Worm (Caenorhabditis elegans) whole organism, L1 larva: ENCODE results near the gene Y62F5A.10.
A peak's percentile ranks its signal among the peaks of the same experiment; 100 is the strongest.

Experiments
- F16B12.6 ChIP-seq: fragments of 150-350 bp; optimal IDR thresholded peaks from 2 replicates; lab custom pipeline; 2014; ENCODE audit warnings: missing biosample characterization, missing genetic modification characterization
- alr-1 ChIP-seq: fragments of 200-800 bp; sonication (Bioruptor generic); optimal IDR thresholded peaks from 2 replicates; lab custom pipeline; 2018; ENCODE audit warnings: borderline replicate concordance, mild to moderate bottlenecking, missing genetic modification characterization, missing compliant biosample characterization
- aly-2 ChIP-seq: fragments of 150-350 bp; optimal IDR thresholded peaks from 2 replicates; lab custom pipeline; 2014; ENCODE audit warnings: missing biosample characterization, missing genetic modification characterization
- blmp-1 ChIP-seq: fragments of 150-350 bp; optimal IDR thresholded peaks from 2 replicates; lab custom pipeline; 2014; ENCODE audit warnings: missing biosample characterization, missing genetic modification characterization
- ceh-82 ChIP-seq, 3 experiments: fragments of 150-350 bp in 1 of 3; sonication (generic microtip) in 2 of 3; optimal IDR thresholded peaks; 2 replicates each; lab custom pipeline; 2014 to 2017; ENCODE audit warnings: missing biosample characterization in 3 of 3, missing genetic modification characterization in 3 of 3
- ces-1 ChIP-seq: fragments of 150-350 bp; optimal IDR thresholded peaks from 2 replicates; lab custom pipeline; 2014; ENCODE audit warnings: missing biosample characterization, missing genetic modification reagents, missing genetic modification characterization
- efl-1 ChIP-seq, 4 experiments: fragments of 150-350 bp; optimal IDR thresholded peaks in 3 of 4; peaks in 1 of 4; 1 replicate in 1 of 4; 2 replicates in 3 of 4; lab custom pipeline; 2014; ENCODE audit warnings: missing biosample characterization in 2 of 4, missing genetic modification characterization in 2 of 4, missing genetic modification reagents in 2 of 4
- egl-13 ChIP-seq: sonication (generic microtip); optimal IDR thresholded peaks from 2 replicates; lab custom pipeline; 2016; ENCODE audit warnings: missing genotype, missing genetic modification reagents, missing genetic modification characterization, missing compliant biosample characterization
- elt-2 ChIP-seq: sonication (generic microtip); optimal IDR thresholded peaks from 2 replicates; lab custom pipeline; 2016; ENCODE audit warnings: missing genetic modification characterization, mild to moderate bottlenecking, inconsistent platforms, missing compliant biosample characterization, missing genetic modification reagents
- elt-3 ChIP-seq, 6 experiments: fragments of 150-350 bp in 1 of 6; sonication (generic microtip); optimal IDR thresholded peaks; 2 replicates each; lab custom pipeline; 2017 to 2018; ENCODE audit warnings: missing biosample characterization in 6 of 6, missing genetic modification characterization in 6 of 6, inconsistent platforms in 1 of 6
- fkh-10 ChIP-seq: sonication (generic microtip); optimal IDR thresholded peaks from 2 replicates; lab custom pipeline; 2017; ENCODE audit warnings: missing biosample characterization, missing genetic modification reagents, missing genetic modification characterization
- fkh-4 ChIP-seq: sonication (generic microtip); optimal IDR thresholded peaks from 2 replicates; lab custom pipeline; 2016; ENCODE audit warnings: missing compliant biosample characterization, missing genetic modification characterization, borderline replicate concordance
- grh-1 ChIP-seq: fragments of 200-800 bp; sonication (Bioruptor generic); IDR thresholded peaks from 2 replicates; pipeline ENCODE4 v1.3.6; 2022; ENCODE audit warnings: missing genetic modification reagents, missing genetic modification characterization, missing compliant biosample characterization
- jun-1 ChIP-seq: fragments of 150-350 bp; optimal IDR thresholded peaks from 2 replicates; lab custom pipeline; 2014; ENCODE audit warnings: missing biosample characterization, missing genetic modification reagents, missing genetic modification characterization
- lin-14 ChIP-seq: fragments of 200-800 bp; sonication (Bioruptor generic); optimal IDR thresholded peaks from 2 replicates; lab custom pipeline; 2018; ENCODE audit warnings: mild to moderate bottlenecking, missing genetic modification characterization, moderate library complexity, missing compliant biosample characterization
- lin-35 ChIP-seq, 2 experiments: fragments of 150-350 bp; optimal IDR thresholded peaks; 2 replicates each; lab custom pipeline; 2014; ENCODE audit warnings: missing biosample characterization in 2 of 2, missing genetic modification characterization in 2 of 2, missing genetic modification reagents in 2 of 2
- lin-39 ChIP-seq: fragments of 150-350 bp; optimal IDR thresholded peaks from 2 replicates; lab custom pipeline; 2014; ENCODE audit warnings: missing biosample characterization, missing genetic modification reagents, missing genetic modification characterization
- lsy-2 ChIP-seq, 2 experiments: fragments of 150-350 bp; optimal IDR thresholded peaks; 2 replicates each; lab custom pipeline; 2014; ENCODE audit warnings: missing biosample characterization in 2 of 2, missing genetic modification characterization in 2 of 2
- nhr-11 ChIP-seq: fragments of 150-350 bp; optimal IDR thresholded peaks from 2 replicates; lab custom pipeline; 2014; ENCODE audit warnings: missing biosample characterization, missing genetic modification characterization
- nhr-19 ChIP-seq: fragments of 200-800 bp; sonication (Bioruptor generic); conservative IDR thresholded peaks from 2 replicates; pipeline ENCODE4 v1.3.6; 2022; ENCODE audit warnings: missing genetic modification characterization, missing compliant biosample characterization
- nhr-20 ChIP-seq: sonication (generic microtip); optimal IDR thresholded peaks from 2 replicates; lab custom pipeline; 2016; ENCODE audit warnings: mild to moderate bottlenecking, missing genetic modification characterization, missing compliant biosample characterization
- nhr-237 ChIP-seq: fragments of 150-350 bp; optimal IDR thresholded peaks from 2 replicates; lab custom pipeline; 2014; ENCODE audit warnings: missing biosample characterization, missing genetic modification characterization
- nhr-28 ChIP-seq: fragments of 150-350 bp; optimal IDR thresholded peaks from 2 replicates; lab custom pipeline; 2014; ENCODE audit warnings: missing biosample characterization, missing genetic modification characterization
- nhr-47 ChIP-seq: sonication (generic microtip); optimal IDR thresholded peaks from 2 replicates; lab custom pipeline; 2016; ENCODE audit warnings: mild to moderate bottlenecking, missing genetic modification characterization, moderate library complexity, missing compliant biosample characterization
- nhr-85 ChIP-seq: sonication (generic microtip); peaks from one replicate; lab custom pipeline; 2016; ENCODE audit warnings: missing genetic modification characterization, inconsistent platforms, missing compliant biosample characterization
- pax-3 ChIP-seq: fragments of 200-800 bp; sonication (Bioruptor generic); optimal IDR thresholded peaks from 2 replicates; lab custom pipeline; 2018; ENCODE audit warnings: mild to moderate bottlenecking, missing genetic modification characterization, moderate library complexity, missing compliant biosample characterization
- snpc-4 ChIP-seq: fragments of 150-350 bp; optimal IDR thresholded peaks from 2 replicates; lab custom pipeline; 2014; ENCODE audit warnings: missing biosample characterization, missing genetic modification characterization
- sptf-1 ChIP-seq: fragments of 150-350 bp; optimal IDR thresholded peaks from 2 replicates; lab custom pipeline; 2014; ENCODE audit warnings: missing biosample characterization, missing genetic modification characterization
- sup-37 ChIP-seq: fragments of 200-800 bp; sonication (Bioruptor generic); optimal IDR thresholded peaks from 2 replicates; lab custom pipeline; 2018; ENCODE audit warnings: mild to moderate bottlenecking, missing genetic modification characterization, missing compliant biosample characterization
- unc-86 ChIP-seq: sonication (generic microtip); optimal IDR thresholded peaks from 2 replicates; lab custom pipeline; 2016; ENCODE audit warnings: missing genetic modification characterization, missing compliant biosample characterization
- unc-98 ChIP-seq: fragments of 200-800 bp; sonication (Bioruptor generic); IDR thresholded peaks from 2 replicates; pipeline ENCODE4 v1.3.6; 2022; ENCODE audit warnings: missing genetic modification characterization, missing compliant biosample characterization
- zag-1 ChIP-seq: fragments of 150-350 bp; optimal IDR thresholded peaks from 2 replicates; lab custom pipeline; 2014; ENCODE audit warnings: missing biosample characterization, missing genetic modification characterization
- ztf-11 ChIP-seq, 2 experiments: sonication (generic microtip); optimal IDR thresholded peaks; 2 replicates each; lab custom pipeline; 2016 to 2017; ENCODE audit warnings: missing genetic modification characterization in 2 of 2, missing biosample characterization in 1 of 2, missing compliant biosample characterization in 1 of 2

Gene Y62F5A.10

DNA sequence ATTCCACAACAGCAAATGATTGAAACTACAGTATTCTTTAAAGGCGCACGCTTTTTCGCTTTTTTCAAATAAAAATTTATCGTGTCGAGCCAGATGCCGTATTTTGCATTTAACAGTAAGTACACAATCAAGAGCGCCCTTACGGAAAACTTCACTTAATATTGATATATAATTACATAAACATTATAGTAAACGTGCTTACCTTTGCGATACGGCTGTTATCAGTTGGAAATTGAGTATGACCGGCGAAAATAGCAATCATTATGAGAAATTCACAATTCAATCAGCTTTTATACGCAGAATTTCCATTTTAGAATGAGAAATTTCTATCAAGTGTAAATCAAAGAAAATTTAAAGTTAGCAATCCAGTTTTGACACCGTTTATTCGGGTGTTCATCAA lies 21.2 kb upstream of the Y62F5A.10 start, which contains the start of gene B0334.20:
B0334.20 (minus strand) TSS at position 262 of the 400 bp plus-strand sequence.
- TF ChIP-seq lsy-2 (tag; optimal IDR thresholded peaks at IDR 0.05; lab: Kevin White, UChicago): no peak

DNA sequence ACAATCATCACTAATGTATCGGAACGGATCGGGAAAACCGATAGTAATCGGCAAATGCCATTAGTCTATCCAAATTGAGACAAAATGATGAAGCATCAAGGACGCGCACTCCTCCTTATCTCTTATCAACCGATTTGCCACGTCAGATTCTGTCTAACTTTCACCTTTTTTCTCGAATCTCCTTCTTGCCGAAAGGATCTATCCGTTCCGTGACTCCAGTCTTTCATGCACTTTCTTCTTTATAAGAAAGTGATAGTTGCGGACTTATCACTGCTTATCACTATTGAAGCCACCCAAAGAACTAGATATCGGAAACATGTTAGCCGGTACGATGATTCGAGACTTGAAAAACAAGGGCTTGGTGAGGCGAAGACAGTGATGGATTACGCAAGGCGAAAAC lies 19.4 kb upstream of the Y62F5A.10 start:
- no peak for TF ChIP-seq egl-13 (tag; lab: Kevin White, UChicago)
- peak; percentile 100 for TF ChIP-seq blmp-1 (tag; lab: Kevin White, UChicago)
- TF ChIP-seq lin-35 (GFP tag; optimal IDR thresholded peaks at IDR 0.05; lab: Kevin White, UChicago): no peak
- TF ChIP-seq nhr-20 (tag; lab: Kevin White, UChicago): peak; percentile 7
- peak; percentile 28 to 96 (median 84) for TF ChIP-seq elt-3 (tag; optimal IDR thresholded peaks at IDR 0.05; lab: Kevin White, UChicago)
- TF ChIP-seq lin-14 (GFP tag; lab: Kevin White, UChicago): no peak
- no peak for TF ChIP-seq nhr-28
- no peak for TF ChIP-seq nhr-85

DNA sequence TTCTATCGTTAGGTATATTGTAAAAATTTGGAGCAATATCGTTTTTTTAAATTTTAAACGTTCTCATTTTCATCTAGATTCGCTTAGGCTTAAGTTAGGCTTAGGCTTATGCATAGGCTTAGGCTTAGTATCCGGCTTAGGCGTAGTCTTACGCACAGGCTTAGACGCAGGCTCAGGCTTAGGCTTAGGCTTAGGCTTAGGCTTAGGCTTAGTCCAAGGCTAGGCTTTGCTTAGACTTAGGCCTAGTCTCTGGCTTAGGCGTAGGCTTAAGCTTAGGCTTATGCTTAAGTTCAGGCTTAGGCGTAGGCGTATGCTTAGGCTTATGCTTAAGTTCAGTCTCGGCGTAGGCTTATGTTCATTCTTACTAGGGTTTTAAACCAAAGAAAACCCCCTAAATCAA lies 17.6 kb upstream of the Y62F5A.10 start:
- TF ChIP-seq sup-37 (GFP tag; lab: Kevin White, UChicago) (no peak), elt-2 (tag; lab: Kevin White, UChicago) (no peak), nhr-47 (tag; lab: Kevin White, UChicago) (no peak), nhr-20 (tag; lab: Kevin White, UChicago) (no peak), ztf-11 (tag; optimal IDR thresholded peaks at IDR 0.05; lab: Kevin White, UChicago) (no peak), lin-39 (tag; lab: Kevin White, UChicago) (no peak), alr-1 (tag; lab: Kevin White, UChicago) (no peak), zag-1 (tag; lab: Kevin White, UChicago) (no peak), nhr-11 (tag; lab: Kevin White, UChicago) (no peak), nhr-19 (GFP tag; lab: Robert Waterston, UW) (no peak), grh-1 (GFP tag; lab: Robert Waterston, UW) (no peak), nhr-85 (no peak), ceh-82 (tag; optimal IDR thresholded peaks at IDR 0.05; lab: Kevin White, UChicago) (no peak), fkh-10 (GFP tag; lab: Kevin White, UChicago) (no peak), aly-2 (tag; lab: Kevin White, UChicago) (no peak), ces-1 (GFP tag; lab: Kevin White, UChicago) (no peak), pax-3 (tag; lab: Kevin White, UChicago) (no peak), snpc-4 (tag; lab: Kevin White, UChicago) (no peak)

- TF ChIP-seq jun-1: no peak
- TF ChIP-seq unc-86: no peak
- TF ChIP-seq elt-3 (tag; optimal IDR thresholded peaks at IDR 0.05; lab: Kevin White, UChicago): no peak
- no peak for TF ChIP-seq alr-1 (tag; lab: Kevin White, UChicago)
- TF ChIP-seq fkh-4 (tag; lab: Kevin White, UChicago): no peak
- no peak for TF ChIP-seq nhr-237 (tag; lab: Kevin White, UChicago)
- no peak for TF ChIP-seq F16B12.6 (tag; lab: Kevin White, UChicago)
- no peak for TF ChIP-seq unc-98 (GFP tag; lab: Robert Waterston, UW)
- peak; percentile 19 for TF ChIP-seq nhr-85
Observed at ce11 chrII:11510373-11510772, 11.0 kb upstream of the Y62F5A.10 start, which contains the start of gene npr-41. Gene npr-41, plus strand, starts transcription at chrII:11510673.

- TF ChIP-seq sptf-1 (tag; lab: Kevin White, UChicago) (no peak), efl-1 (optimal IDR thresholded peaks at IDR 0.05; lab: Kevin White, UChicago) (no peak), efl-1 (GFP tag; optimal IDR thresholded peaks at IDR 0.05 in 1 of 2; lab: Kevin White, UChicago) (peak in 1 of 2 experiments; percentile 56)
Observed at ce11 chrII:11512921-11513320, 8.5 kb upstream of the Y62F5A.10 start.
